Fruit fly (Drosophila melanogaster): ENCODE measurements around the gene CG4367.

DNA sequence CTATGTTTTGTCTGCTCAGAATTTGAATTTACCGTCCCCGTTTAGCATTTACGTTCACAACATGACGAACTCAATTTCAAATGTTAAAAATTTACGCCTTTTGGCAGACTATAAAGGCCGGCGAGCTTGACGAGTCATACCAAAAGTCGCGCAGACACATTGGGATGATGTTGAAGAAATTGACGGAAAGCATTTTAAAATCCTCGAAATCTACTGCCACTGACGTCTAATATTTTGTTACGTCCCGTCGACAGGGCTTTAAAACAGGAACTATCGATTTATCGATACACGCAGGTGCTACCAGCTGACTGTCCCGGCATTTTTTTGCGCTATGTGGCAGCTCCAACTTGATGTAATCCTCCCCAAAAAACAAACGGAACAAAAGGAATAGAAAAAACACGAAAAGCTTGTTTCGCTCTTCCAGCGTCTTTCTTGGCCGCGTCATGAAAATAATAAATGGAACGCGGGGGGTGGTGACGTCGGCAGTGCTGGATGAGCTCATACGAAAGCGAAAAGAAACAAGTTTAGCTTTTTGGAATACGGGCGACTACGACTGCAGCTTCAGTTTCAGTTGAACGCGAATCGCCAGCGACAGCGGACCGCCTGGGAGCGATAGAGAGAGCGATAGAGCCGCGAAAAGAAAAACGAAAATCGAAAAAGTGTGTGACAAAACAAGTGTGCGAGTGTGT, 4.3 kb upstream of the CG4367 start, which contains the start of gene Orp8:
- TF ChIP-seq CG15011 (GFP tag; optimal IDR thresholded peaks at IDR 0.05) (no peak), CG11696 (GFP tag; IDR thresholded peaks at IDR 0.05) (no peak), sob (GFP tag; IDR thresholded peaks at IDR 0.05) (peak; percentile 30; the same call in 1 of the 2 replicates), Ets97D (GFP tag; optimal IDR thresholded peaks at IDR 0.05) (peak; percentile 50), Mrtf (GFP tag; IDR thresholded peaks at IDR 0.05) (no peak), CG4730 (GFP tag; IDR thresholded peaks at IDR 0.05) (no peak), bigmax (GFP tag; optimal IDR thresholded peaks at IDR 0.05) (no peak), Lhr (GFP tag; optimal IDR thresholded peaks at IDR 0.05) (no peak), B-H1 (GFP tag; IDR thresholded peaks at IDR 0.05) (no peak), Ets65A (GFP tag) (no peak), mirr (GFP tag; optimal IDR thresholded peaks at IDR 0.05) (no peak), CG16779 (GFP tag; IDR thresholded peaks at IDR 0.05) (0 out of 2 replicates have a peak, but pooled peaks have one; percentile 47)
